Fruit fly (Drosophila melanogaster) whole organism, pupa: ENCODE measurements around the gene Mo25.

Source experiments
- CG10348 ChIP-seq: fragments of 200-800 bp; sonication (Bioruptor generic); IDR thresholded peaks from 2 replicates; pipeline ENCODE4 v1.3.6; 2022; ENCODE audit warnings: missing biosample characterization, missing genetic modification characterization
- CG12605 ChIP-seq: fragments of 200-800 bp; sonication (Bioruptor generic); IDR thresholded peaks from 2 replicates; pipeline ENCODE4 v1.3.6; 2022; ENCODE audit warnings: missing biosample characterization, missing genetic modification characterization
- CG13204 ChIP-seq: fragments of 200-800 bp; sonication (Bioruptor generic); optimal IDR thresholded peaks from 2 replicates; lab custom pipeline; 2018; ENCODE audit warnings: missing biosample characterization, mild to moderate bottlenecking, missing genetic modification characterization, moderate library complexity
- CG14655 ChIP-seq: fragments of 200-800 bp; sonication (Bioruptor generic); optimal IDR thresholded peaks from 3 replicates; lab custom pipeline; 2017; ENCODE audit warnings: mild to moderate bottlenecking, missing biosample characterization, missing genetic modification reagents, missing genetic modification characterization
- CG15710 ChIP-seq: fragments of 200-800 bp; sonication (Bioruptor generic); optimal IDR thresholded peaks from 2 replicates; lab custom pipeline; 2018; ENCODE audit warnings: missing biosample characterization, mild to moderate bottlenecking, missing genetic modification characterization, moderate library complexity
- CG17806 ChIP-seq: fragments of 200-800 bp; sonication (Bioruptor generic); optimal IDR thresholded peaks from 2 replicates; lab custom pipeline; 2018; ENCODE audit warnings: missing biosample characterization, mild to moderate bottlenecking, missing genetic modification characterization, moderate library complexity
- CG32121 ChIP-seq: fragments of 200-800 bp; sonication (Bioruptor generic); IDR thresholded peaks from 2 replicates; pipeline ENCODE4 v1.3.6; 2022; ENCODE audit warnings: missing biosample characterization, missing genetic modification characterization
- CG34367 ChIP-seq: fragments of 200-800 bp; sonication (Bioruptor generic); optimal IDR thresholded peaks from 2 replicates; lab custom pipeline; 2018; ENCODE audit warnings: missing biosample characterization, mild to moderate bottlenecking, missing genetic modification characterization
- CG4496 ChIP-seq: fragments of 200-800 bp; sonication (Bioruptor generic); IDR thresholded peaks from 3 replicates; pipeline ENCODE4 v1.3.6; 2022; ENCODE audit warnings: missing biosample characterization, missing genetic modification characterization
- CG8159 ChIP-seq: fragments of 200-800 bp; sonication (Bioruptor generic); optimal IDR thresholded peaks from 3 replicates; lab custom pipeline; 2018; ENCODE audit warnings: missing biosample characterization, mild to moderate bottlenecking, missing genetic modification characterization, moderate library complexity
- CG8301 ChIP-seq: fragments of 200-800 bp; sonication (Bioruptor generic); optimal IDR thresholded peaks from 2 replicates; lab custom pipeline; 2018; ENCODE audit warnings: missing biosample characterization, mild to moderate bottlenecking, missing genetic modification characterization
- CG9948 ChIP-seq: fragments of 200-800 bp; sonication (Bioruptor generic); optimal IDR thresholded peaks from 2 replicates; lab custom pipeline; 2018; ENCODE audit warnings: missing biosample characterization, mild to moderate bottlenecking, missing genetic modification characterization, moderate library complexity
- D1 ChIP-seq: fragments of 200-800 bp; sonication (Bioruptor generic); optimal IDR thresholded peaks from 2 replicates; lab custom pipeline; 2018; ENCODE audit warnings: missing biosample characterization, mild to moderate bottlenecking, missing genetic modification characterization, moderate library complexity
- EcR ChIP-seq: fragments of 200-800 bp; sonication (Bioruptor generic); optimal IDR thresholded peaks from 3 replicates; lab custom pipeline; 2019; ENCODE audit warnings: missing biosample characterization, missing genetic modification characterization, mild to moderate bottlenecking, moderate library complexity, missing genetic modification reagents
- Ets98B ChIP-seq: fragments of 200-800 bp; sonication (Bioruptor generic); IDR thresholded peaks from 2 replicates; pipeline ENCODE4 v1.3.6; 2022; ENCODE audit warnings: missing biosample characterization, missing genetic modification characterization
- Pif1A ChIP-seq: fragments of 200-800 bp; sonication (Bioruptor generic); optimal IDR thresholded peaks from 3 replicates; lab custom pipeline; 2016; ENCODE audit warnings: missing biosample characterization, missing genetic modification characterization
- Pif1B ChIP-seq: fragments of 200-800 bp; sonication (Bioruptor generic); optimal IDR thresholded peaks from 3 replicates; lab custom pipeline; 2016; ENCODE audit warnings: missing biosample characterization, missing genetic modification characterization
- Snoo ChIP-seq: fragments of 200-800 bp; sonication (Bioruptor generic); optimal IDR thresholded peaks from 3 replicates; lab custom pipeline; 2017; ENCODE audit warnings: missing biosample characterization, mild to moderate bottlenecking, missing genetic modification characterization, inconsistent platforms
- fd96Ca ChIP-seq: fragments of 200-800 bp; sonication (Bioruptor generic); IDR thresholded peaks from 3 replicates; pipeline ENCODE4 v1.3.6; 2022; ENCODE audit warnings: missing biosample characterization, missing genetic modification characterization
- gl ChIP-seq: fragments of 200-800 bp; sonication (Bioruptor generic); optimal IDR thresholded peaks from 2 replicates; lab custom pipeline; 2018; ENCODE audit warnings: missing biosample characterization, mild to moderate bottlenecking, missing genetic modification characterization
- rn ChIP-seq: fragments of 200-800 bp; sonication (Bioruptor generic); IDR thresholded peaks from 2 replicates; pipeline ENCODE4 v1.3.6; 2022; ENCODE audit warnings: missing biosample characterization, missing genetic modification characterization

The Mo25 gene

DNA sequence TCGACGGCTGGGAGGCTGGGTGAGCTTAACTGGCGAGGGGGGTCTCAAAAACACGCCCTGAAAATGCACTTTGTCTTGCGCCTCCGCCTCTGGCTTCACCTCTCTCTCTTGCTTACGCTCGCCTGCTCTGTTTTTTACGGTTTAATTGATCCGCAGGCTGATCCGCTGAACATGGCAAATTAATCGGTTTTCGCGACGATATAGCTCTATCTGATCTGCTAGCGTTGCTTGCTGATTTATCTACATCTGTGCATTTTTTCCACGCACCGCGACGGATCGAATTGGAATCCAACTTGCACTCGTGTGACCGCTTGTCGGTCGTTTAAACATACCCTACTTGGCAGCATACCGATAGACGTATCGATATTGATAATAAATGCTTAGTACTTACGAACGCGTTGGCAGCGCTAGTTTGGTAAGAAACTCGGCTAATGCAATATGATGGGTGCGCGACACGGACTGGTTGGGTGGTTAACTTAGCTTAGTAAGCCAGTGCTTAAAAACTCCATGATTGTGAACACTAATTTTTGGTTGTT, 32.4 kb upstream of the Mo25 start, which contains the start of gene Abl:
TSS of gene Abl (minus strand) at position 305 of the 536 bp plus-strand sequence.
- TF ChIP-seq Pif1A (GFP tag; lab: Kevin White, UChicago) (no peak), rn (GFP tag; lab: Robert Waterston, UW) (no peak), Snoo (peak; percentile 28), CG13204 (GFP tag; lab: Kevin White, UChicago) (peak; percentile 47), CG17806 (tag; lab: Kevin White, UChicago) (no peak), CG32121 (GFP tag; lab: Robert Waterston, UW) (peak; percentile 29; the same call in 1 of the 2 replicates), CG9948 (tag; lab: Kevin White, UChicago) (no peak), CG12605 (peak; percentile 72), D1 (tag; lab: Kevin White, UChicago) (peak; percentile 20), CG14655 (peak; percentile 29), CG34367 (no peak), CG4496 (0 out of 3 replicates have a peak, but pooled peaks have one; percentile 30), CG15710 (tag; lab: Kevin White, UChicago) (no peak), EcR (GFP tag; lab: Kevin White, UChicago) (peak; percentile 33), gl (tag; lab: Kevin White, UChicago) (peak; percentile 38), Ets98B (peak; percentile 65), Pif1B (GFP tag; lab: Kevin White, UChicago) (no peak), CG8301 (no peak), CG8159 (tag; lab: Kevin White, UChicago) (peak; percentile 42), CG10348 (no peak), fd96Ca (GFP tag; lab: Robert Waterston, UW) (no peak)
- TF ChIP-seq, all 21 proteins: peak for 11

DNA sequence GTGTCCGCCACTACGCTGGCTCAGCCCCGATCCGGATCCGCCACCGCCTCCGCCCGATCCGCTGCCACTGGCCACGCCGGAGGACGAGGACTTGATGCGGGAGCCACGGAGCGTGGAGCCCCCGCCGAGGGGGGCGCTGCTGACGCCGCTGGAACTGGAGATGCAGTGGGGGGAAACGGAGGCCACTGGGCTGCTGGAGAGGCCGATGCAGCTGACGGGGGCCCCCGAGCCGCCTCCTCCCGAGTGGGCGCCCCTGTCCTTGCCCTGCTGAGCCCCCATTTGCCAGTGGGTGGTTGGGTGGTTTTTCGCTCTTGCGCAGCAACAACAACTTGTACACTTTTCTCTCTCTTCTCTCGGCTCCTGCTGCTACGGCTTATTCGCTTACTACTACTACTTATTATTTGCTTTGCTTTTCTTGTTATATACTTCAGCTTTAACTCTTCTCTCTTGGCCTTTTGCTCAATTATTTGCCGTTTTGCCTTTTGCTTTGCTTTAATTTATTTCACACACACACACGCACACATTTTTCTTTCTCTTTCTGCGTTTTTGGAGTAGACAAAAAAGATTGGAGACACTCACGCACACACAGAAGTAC, 31.7 kb upstream of the Mo25 start:
- TF ChIP-seq Ets98B (no peak), CG8159 (tag; lab: Kevin White, UChicago) (no peak), CG32121 (GFP tag; lab: Robert Waterston, UW) (peak; percentile 37; the same call in 1 of the 2 replicates), EcR (GFP tag; lab: Kevin White, UChicago) (no peak), CG34367 (no peak), CG12605 (no peak), CG14655 (no peak), CG8301 (no peak), CG13204 (GFP tag; lab: Kevin White, UChicago) (peak; percentile 28), Pif1A (GFP tag; lab: Kevin White, UChicago) (no peak), fd96Ca (GFP tag; lab: Robert Waterston, UW) (peak; percentile 62; the same call in 1 of the 3 replicates), CG15710 (tag; lab: Kevin White, UChicago) (no peak), CG4496 (peak; percentile 31; the same call in 1 of the 3 replicates), D1 (tag; lab: Kevin White, UChicago) (no peak), CG10348 (no peak), rn (GFP tag; lab: Robert Waterston, UW) (0 out of 2 replicates have a peak, but pooled peaks have one; percentile 3), gl (tag; lab: Kevin White, UChicago) (no peak), CG9948 (tag; lab: Kevin White, UChicago) (no peak), Pif1B (GFP tag; lab: Kevin White, UChicago) (no peak), Snoo (no peak), CG17806 (tag; lab: Kevin White, UChicago) (no peak)

DNA sequence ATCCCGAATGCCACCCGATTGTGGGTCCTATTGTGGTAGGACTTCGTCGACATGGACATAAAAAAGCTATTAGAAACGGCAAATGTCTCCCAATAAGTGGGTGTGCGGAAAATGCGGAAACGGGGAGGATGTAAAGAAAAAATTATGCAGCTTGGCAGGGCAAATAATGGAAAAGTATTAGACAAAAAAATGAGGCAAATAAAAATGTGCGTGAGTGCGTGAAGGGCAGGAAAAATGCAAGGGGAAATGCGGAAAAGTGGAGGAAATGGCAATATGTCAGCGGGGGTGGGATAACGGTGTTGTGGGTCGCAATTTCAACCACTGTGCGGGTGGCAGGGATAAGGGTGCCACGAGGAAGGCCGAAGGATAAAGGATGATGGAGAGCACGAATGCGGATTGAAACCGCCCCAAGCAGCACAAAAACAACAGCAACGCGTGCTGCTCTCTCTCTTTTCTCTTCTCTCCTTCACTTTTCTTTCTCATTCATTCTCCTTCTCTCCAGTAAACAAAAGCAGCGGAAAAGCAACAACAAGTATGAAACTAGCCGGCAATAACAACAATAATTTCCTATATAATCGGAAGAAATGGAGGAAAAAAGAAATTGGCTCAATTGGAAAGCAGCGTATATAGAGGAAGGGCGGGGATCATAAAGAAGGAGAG, 30.2 kb upstream of the Mo25 start:
- TF ChIP-seq Snoo (no peak), CG34367 (no peak), CG12605 (no peak), Pif1A (GFP tag; lab: Kevin White, UChicago) (no peak), CG8301 (no peak), Pif1B (GFP tag; lab: Kevin White, UChicago) (no peak), CG4496 (no peak), CG9948 (tag; lab: Kevin White, UChicago) (no peak), CG17806 (tag; lab: Kevin White, UChicago) (no peak), rn (GFP tag; lab: Robert Waterston, UW) (no peak), CG13204 (GFP tag; lab: Kevin White, UChicago) (no peak), CG14655 (no peak), D1 (tag; lab: Kevin White, UChicago) (no peak), CG32121 (GFP tag; lab: Robert Waterston, UW) (no peak), CG10348 (no peak)

DNA sequence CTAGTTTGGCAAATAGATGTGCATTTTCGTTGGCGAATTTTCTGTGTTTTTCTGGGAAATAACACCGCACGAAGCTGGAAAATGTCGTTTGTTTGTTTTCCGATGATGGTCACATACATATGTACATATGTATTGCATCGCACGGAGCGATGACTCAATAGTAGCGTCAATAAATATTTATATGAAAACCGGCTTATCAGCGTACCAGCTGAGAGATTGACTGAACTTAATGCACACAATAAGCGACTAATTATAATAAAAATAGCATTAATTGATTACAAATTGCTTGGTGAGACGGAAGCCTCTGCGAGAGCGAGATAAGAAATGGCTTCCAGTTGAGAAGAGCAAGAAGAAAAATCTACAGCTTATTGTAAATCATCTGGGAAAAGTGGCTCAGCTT, 29.2 kb upstream of the Mo25 start:
- TF ChIP-seq EcR (GFP tag; lab: Kevin White, UChicago) (peak; percentile 22), CG12605 (no peak)

DNA sequence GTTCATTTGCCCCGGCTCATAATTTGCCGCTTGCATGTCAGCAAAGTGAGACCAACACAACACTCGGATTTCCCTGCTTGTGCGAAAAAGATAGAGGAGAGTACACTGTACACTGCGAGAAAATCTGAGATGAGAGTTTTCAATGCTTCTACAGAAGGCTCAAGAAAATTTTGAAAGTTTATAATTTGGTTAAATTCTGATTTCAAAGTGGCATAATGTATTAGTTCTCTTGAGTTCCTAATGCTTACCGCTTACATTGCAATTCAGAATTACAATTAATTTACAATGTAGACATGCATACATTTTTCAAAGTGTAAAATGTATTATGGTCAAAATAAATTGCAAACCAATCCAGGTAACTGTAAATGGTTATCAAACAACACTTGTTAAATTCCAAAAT, 27.7 kb upstream of the Mo25 start:
- no peak for TF ChIP-seq CG10348
- TF ChIP-seq CG17806 (tag; lab: Kevin White, UChicago) = peak; percentile 22
- no peak for TF ChIP-seq CG15710 (tag; lab: Kevin White, UChicago)
- peak; percentile 78 for TF ChIP-seq CG8301
- TF ChIP-seq Snoo = no peak
- peak; percentile 43; the same call in 1 of the 3 replicates for TF ChIP-seq fd96Ca (GFP tag; lab: Robert Waterston, UW)
- no peak for TF ChIP-seq rn (GFP tag; lab: Robert Waterston, UW)
- TF ChIP-seq CG9948 (tag; lab: Kevin White, UChicago) = peak; percentile 75
- peak; percentile 33; the same call in 1 of the 2 replicates for TF ChIP-seq Ets98B
- TF ChIP-seq CG34367 = no peak
- TF ChIP-seq gl (tag; lab: Kevin White, UChicago) = no peak
- TF ChIP-seq CG4496 = peak; percentile 68; the same call in 2 of the 3 replicates
- peak; percentile 71 for TF ChIP-seq CG14655
- TF ChIP-seq CG32121 (GFP tag; lab: Robert Waterston, UW) = peak; percentile 64; the same call in 1 of the 2 replicates
- TF ChIP-seq EcR (GFP tag; lab: Kevin White, UChicago) = no peak
- peak; percentile 58 for TF ChIP-seq Pif1A (GFP tag; lab: Kevin White, UChicago)
- TF ChIP-seq CG13204 (GFP tag; lab: Kevin White, UChicago) = no peak
- no peak for TF ChIP-seq CG12605
- TF ChIP-seq D1 (tag; lab: Kevin White, UChicago) = peak; percentile 24
- TF ChIP-seq CG8159 (tag; lab: Kevin White, UChicago) = peak; percentile 62
- TF ChIP-seq Pif1B (GFP tag; lab: Kevin White, UChicago) = no peak
